Worm (Caenorhabditis elegans) whole organism, L1 larva: ENCODE results near the gene srt-42.

Experiments used
- C04F5.9 ChIP-seq: sonication (generic microtip); optimal IDR thresholded peaks from 2 replicates; lab custom pipeline; 2016; ENCODE audit warnings: missing genetic modification characterization, missing compliant biosample characterization
- aly-2 ChIP-seq: fragments of 150-350 bp; optimal IDR thresholded peaks from 2 replicates; lab custom pipeline; 2014; ENCODE audit warnings: missing biosample characterization, missing genetic modification characterization
- ceh-63 ChIP-seq: fragments of 200-800 bp; sonication (Bioruptor generic); optimal IDR thresholded peaks from 2 replicates; lab custom pipeline; 2018; ENCODE audit warnings: mild to moderate bottlenecking, missing genetic modification characterization, missing compliant biosample characterization
- ceh-90 ChIP-seq: sonication (generic microtip); optimal IDR thresholded peaks from 2 replicates; lab custom pipeline; 2016; ENCODE audit warnings: missing genetic modification characterization, missing compliant biosample characterization
- dpl-1 ChIP-seq, 3 experiments: fragments of 150-350 bp in 2 of 3; sonication (generic microtip) in 1 of 3; optimal IDR thresholded peaks; 2 replicates each; lab custom pipeline; 2014 to 2017; ENCODE audit warnings: missing biosample characterization in 3 of 3, missing genetic modification characterization in 3 of 3, missing genetic modification reagents in 3 of 3
- dsc-1 ChIP-seq: sonication (generic microtip); optimal IDR thresholded peaks from 2 replicates; lab custom pipeline; 2016; ENCODE audit warnings: mild to moderate bottlenecking, missing genetic modification characterization, missing compliant biosample characterization
- efl-1 ChIP-seq, 4 experiments: fragments of 150-350 bp; optimal IDR thresholded peaks in 3 of 4; peaks in 1 of 4; 1 replicate in 1 of 4; 2 replicates in 3 of 4; lab custom pipeline; 2014; ENCODE audit warnings: missing biosample characterization in 2 of 4, missing genetic modification characterization in 2 of 4, missing genetic modification reagents in 2 of 4
- elt-2 ChIP-seq: sonication (generic microtip); optimal IDR thresholded peaks from 2 replicates; lab custom pipeline; 2016; ENCODE audit warnings: missing genetic modification characterization, mild to moderate bottlenecking, inconsistent platforms, missing compliant biosample characterization, missing genetic modification reagents
- ets-5 ChIP-seq: fragments of 200-800 bp; sonication (Bioruptor generic); IDR thresholded peaks from 2 replicates; pipeline ENCODE4 v1.3.6; 2022; ENCODE audit warnings: missing genetic modification characterization, missing compliant biosample characterization
- fkh-10 ChIP-seq: sonication (generic microtip); optimal IDR thresholded peaks from 2 replicates; lab custom pipeline; 2017; ENCODE audit warnings: missing biosample characterization, missing genetic modification reagents, missing genetic modification characterization
- fkh-4 ChIP-seq: sonication (generic microtip); optimal IDR thresholded peaks from 2 replicates; lab custom pipeline; 2016; ENCODE audit warnings: missing compliant biosample characterization, missing genetic modification characterization, borderline replicate concordance
- fos-1 ChIP-seq: fragments of 150-350 bp; optimal IDR thresholded peaks from 2 replicates; lab custom pipeline; 2014; ENCODE audit warnings: missing biosample characterization, missing genetic modification characterization
- hlh-17 ChIP-seq: fragments of 200-800 bp; sonication (Bioruptor generic); optimal IDR thresholded peaks from 2 replicates; lab custom pipeline; 2018; ENCODE audit warnings: missing genetic modification characterization, mild to moderate bottlenecking, missing compliant biosample characterization, moderate library complexity, borderline replicate concordance
- hlh-4 ChIP-seq: sonication (generic microtip); optimal IDR thresholded peaks from 2 replicates; lab custom pipeline; 2016; ENCODE audit warnings: mild to moderate bottlenecking, missing genetic modification characterization, missing compliant biosample characterization
- lin-13 ChIP-seq: fragments of 150-350 bp; optimal IDR thresholded peaks from 2 replicates; lab custom pipeline; 2014; ENCODE audit warnings: missing biosample characterization, missing genetic modification reagents, missing genetic modification characterization
- lin-35 ChIP-seq, 2 experiments: fragments of 150-350 bp; optimal IDR thresholded peaks; 2 replicates each; lab custom pipeline; 2014; ENCODE audit warnings: missing biosample characterization in 2 of 2, missing genetic modification characterization in 2 of 2, missing genetic modification reagents in 2 of 2
- lir-3 ChIP-seq: sonication (generic microtip); optimal IDR thresholded peaks from 2 replicates; lab custom pipeline; 2016; ENCODE audit warnings: mild to moderate bottlenecking, missing genetic modification characterization, moderate library complexity, missing compliant biosample characterization; ENCODE audit not compliant: poor library complexity
- lsy-2 ChIP-seq, 2 experiments: fragments of 150-350 bp; optimal IDR thresholded peaks; 2 replicates each; lab custom pipeline; 2014; ENCODE audit warnings: missing biosample characterization in 2 of 2, missing genetic modification characterization in 2 of 2
- mef-2 ChIP-seq: fragments of 150-350 bp; optimal IDR thresholded peaks from 2 replicates; lab custom pipeline; 2014; ENCODE audit warnings: missing biosample characterization, missing genetic modification characterization
- mep-1 ChIP-seq: fragments of 150-350 bp; optimal IDR thresholded peaks from 2 replicates; lab custom pipeline; 2014; ENCODE audit warnings: missing biosample characterization, missing genetic modification characterization
- nhr-19 ChIP-seq: fragments of 200-800 bp; sonication (Bioruptor generic); conservative IDR thresholded peaks from 2 replicates; pipeline ENCODE4 v1.3.6; 2022; ENCODE audit warnings: missing genetic modification characterization, missing compliant biosample characterization
- nhr-20 ChIP-seq: sonication (generic microtip); optimal IDR thresholded peaks from 2 replicates; lab custom pipeline; 2016; ENCODE audit warnings: mild to moderate bottlenecking, missing genetic modification characterization, missing compliant biosample characterization
- nhr-237 ChIP-seq: fragments of 150-350 bp; optimal IDR thresholded peaks from 2 replicates; lab custom pipeline; 2014; ENCODE audit warnings: missing biosample characterization, missing genetic modification characterization
- nhr-47 ChIP-seq: sonication (generic microtip); optimal IDR thresholded peaks from 2 replicates; lab custom pipeline; 2016; ENCODE audit warnings: mild to moderate bottlenecking, missing genetic modification characterization, moderate library complexity, missing compliant biosample characterization
- nhr-77 ChIP-seq: fragments of 150-350 bp; optimal IDR thresholded peaks from 2 replicates; lab custom pipeline; 2014; ENCODE audit warnings: missing biosample characterization, missing genetic modification characterization
- nhr-85 ChIP-seq: sonication (generic microtip); peaks from one replicate; lab custom pipeline; 2016; ENCODE audit warnings: missing genetic modification characterization, inconsistent platforms, missing compliant biosample characterization
- skn-1 ChIP-seq: fragments of 150-350 bp; optimal IDR thresholded peaks from 2 replicates; lab custom pipeline; 2014; ENCODE audit warnings: missing biosample characterization, missing genetic modification characterization
- snu-23 ChIP-seq: sonication (generic microtip); optimal IDR thresholded peaks from 2 replicates; lab custom pipeline; 2016; ENCODE audit warnings: missing genetic modification characterization, missing compliant biosample characterization
- sup-37 ChIP-seq: fragments of 200-800 bp; sonication (Bioruptor generic); optimal IDR thresholded peaks from 2 replicates; lab custom pipeline; 2018; ENCODE audit warnings: mild to moderate bottlenecking, missing genetic modification characterization, missing compliant biosample characterization
- tlp-1 ChIP-seq: fragments of 150-350 bp; optimal IDR thresholded peaks from 2 replicates; lab custom pipeline; 2014; ENCODE audit warnings: missing biosample characterization, missing genetic modification characterization
- unc-130 ChIP-seq: fragments of 150-350 bp; optimal IDR thresholded peaks from 2 replicates; lab custom pipeline; 2017; ENCODE audit warnings: missing biosample characterization, missing genetic modification characterization, inconsistent platforms
- unc-62 ChIP-seq: fragments of 150-350 bp; optimal IDR thresholded peaks from 2 replicates; lab custom pipeline; 2014; ENCODE audit warnings: missing biosample characterization, missing genetic modification reagents, missing genetic modification characterization
- unc-86 ChIP-seq: sonication (generic microtip); optimal IDR thresholded peaks from 2 replicates; lab custom pipeline; 2016; ENCODE audit warnings: missing genetic modification characterization, missing compliant biosample characterization
- unc-98 ChIP-seq: fragments of 200-800 bp; sonication (Bioruptor generic); IDR thresholded peaks from 2 replicates; pipeline ENCODE4 v1.3.6; 2022; ENCODE audit warnings: missing genetic modification characterization, missing compliant biosample characterization
- xbp-1 ChIP-seq: sonication (generic microtip); optimal IDR thresholded peaks from 2 replicates; lab custom pipeline; 2016; ENCODE audit warnings: missing genetic modification characterization, missing compliant biosample characterization
- ztf-11 ChIP-seq, 2 experiments: sonication (generic microtip); optimal IDR thresholded peaks; 2 replicates each; lab custom pipeline; 2016 to 2017; ENCODE audit warnings: missing genetic modification characterization in 2 of 2, missing biosample characterization in 1 of 2, missing compliant biosample characterization in 1 of 2

The srt-42 gene

ce11 chrV:1821287-1821686 is 14.0 kb downstream of the srt-42 start, which contains the start of the genes gly-7 and mrpl-39 (continued):
- TF ChIP-seq C04F5.9 (tag; lab: Kevin White, UChicago) (no peak), ceh-90 (tag; lab: Kevin White, UChicago) (no peak), lin-35 (GFP tag; optimal IDR thresholded peaks at IDR 0.05; lab: Kevin White, UChicago) (peak; percentile 15 to 52), hlh-4 (tag; lab: Kevin White, UChicago) (no peak), dsc-1 (peak; percentile 21), lsy-2 (tag; optimal IDR thresholded peaks at IDR 0.05; lab: Kevin White, UChicago) (peak in 1 of 2 experiments; percentile 27), ets-5 (GFP tag; lab: Robert Waterston, UW) (no peak), unc-130 (tag; lab: Kevin White, UChicago) (peak; percentile 20), fkh-10 (no peak), efl-1 (optimal IDR thresholded peaks at IDR 0.05; lab: Kevin White, UChicago) (peak; percentile 21 to 52), efl-1 (GFP tag; optimal IDR thresholded peaks at IDR 0.05 in 1 of 2; lab: Kevin White, UChicago) (peak; percentile 45 to 93), mef-2 (tag; lab: Kevin White, UChicago) (no peak), lin-13 (GFP tag; lab: Kevin White, UChicago) (no peak), snu-23 (peak; percentile 48), nhr-47 (peak; percentile 33), fkh-4 (tag; lab: Kevin White, UChicago) (no peak), ztf-11 (tag; optimal IDR thresholded peaks at IDR 0.05; lab: Kevin White, UChicago) (no peak), lir-3 (tag; lab: Kevin White, UChicago) (no peak), sup-37 (GFP tag; lab: Kevin White, UChicago) (no peak), mep-1 (no peak), nhr-237 (tag; lab: Kevin White, UChicago) (no peak), ceh-63 (GFP tag; lab: Kevin White, UChicago) (no peak), nhr-19 (GFP tag; lab: Robert Waterston, UW) (no peak; the same call in 1 of the 2 replicates), skn-1 (tag; lab: Kevin White, UChicago) (peak; percentile 34), aly-2 (tag; lab: Kevin White, UChicago) (no peak)

DNA sequence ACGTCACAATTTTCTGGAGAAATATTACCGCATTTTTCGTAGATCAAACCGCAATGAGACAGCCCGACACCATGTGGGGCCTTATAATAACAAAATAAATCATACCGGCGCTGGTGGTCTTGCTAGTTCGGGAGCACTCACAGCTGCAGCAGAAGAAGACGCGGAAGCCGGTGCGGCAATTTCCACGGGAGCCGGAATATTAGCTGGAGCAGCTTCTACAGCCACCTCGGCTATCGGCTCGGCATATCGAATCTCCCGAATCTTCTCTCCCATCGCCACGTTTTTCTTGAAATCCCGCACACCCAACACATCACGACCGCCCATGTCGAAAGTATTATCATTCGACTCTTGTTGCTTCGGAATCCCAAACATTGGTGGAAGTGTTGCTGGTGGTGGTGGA is 17.3 kb downstream of the srt-42 start:
- no peak for TF ChIP-seq nhr-77 (tag; lab: Kevin White, UChicago)
- TF ChIP-seq, all 84 proteins: peak for 0

DNA sequence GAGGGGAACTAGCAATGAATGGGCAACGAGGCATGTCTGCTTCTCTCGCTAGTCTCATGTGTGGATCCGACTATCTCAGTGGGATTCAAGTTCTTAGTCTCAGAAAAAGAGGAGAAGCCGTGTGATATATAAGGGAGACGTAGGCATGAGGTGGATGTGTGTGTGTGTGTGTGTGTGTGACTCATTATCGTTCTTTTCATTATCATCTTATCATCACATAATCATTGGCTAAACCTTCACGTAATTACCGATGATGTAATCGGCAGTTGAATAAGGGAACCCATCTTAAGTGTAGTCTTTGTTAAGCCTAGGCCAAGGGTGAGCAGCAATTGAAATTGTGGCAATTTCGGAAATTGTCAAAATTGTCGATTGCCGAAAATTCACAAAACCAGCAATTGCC is 22.7 kb downstream of the srt-42 start, which contains the start of gene Y32G9B.1:
Y32G9B.1 (minus strand) TSS at position 101 of the 400 bp plus-strand sequence.
- TF ChIP-seq nhr-85 (tag; lab: Kevin White, UChicago) (peak; percentile 30), fos-1 (no peak), dsc-1 (peak; percentile 14)
- TF ChIP-seq, all 84 proteins: peak for 2

- no peak for TF ChIP-seq dpl-1 (GFP tag; optimal IDR thresholded peaks at IDR 0.05; lab: Kevin White, UChicago)
- TF ChIP-seq hlh-4 (tag; lab: Kevin White, UChicago) = no peak
- no peak for TF ChIP-seq nhr-19 (GFP tag; lab: Robert Waterston, UW)
- no peak for TF ChIP-seq efl-1 (optimal IDR thresholded peaks at IDR 0.05; lab: Kevin White, UChicago)
- no peak for TF ChIP-seq efl-1 (GFP tag; optimal IDR thresholded peaks at IDR 0.05 in 1 of 2; lab: Kevin White, UChicago)
- no peak for TF ChIP-seq xbp-1
- TF ChIP-seq dsc-1 = no peak
- TF ChIP-seq tlp-1 (tag; lab: Kevin White, UChicago) = no peak
- no peak for TF ChIP-seq unc-86 (tag; lab: Kevin White, UChicago)
- TF ChIP-seq fkh-10 = no peak
- TF ChIP-seq mep-1 = no peak
- no peak for TF ChIP-seq nhr-20 (tag; lab: Kevin White, UChicago)
- TF ChIP-seq sup-37 (GFP tag; lab: Kevin White, UChicago) = no peak
Observed at ce11 chrV:1841744-1842143, 34.5 kb downstream of the srt-42 start, which contains the start of gene T10B5.8. Gene T10B5.8 (plus strand): TSS chrV:1842044.

DNA sequence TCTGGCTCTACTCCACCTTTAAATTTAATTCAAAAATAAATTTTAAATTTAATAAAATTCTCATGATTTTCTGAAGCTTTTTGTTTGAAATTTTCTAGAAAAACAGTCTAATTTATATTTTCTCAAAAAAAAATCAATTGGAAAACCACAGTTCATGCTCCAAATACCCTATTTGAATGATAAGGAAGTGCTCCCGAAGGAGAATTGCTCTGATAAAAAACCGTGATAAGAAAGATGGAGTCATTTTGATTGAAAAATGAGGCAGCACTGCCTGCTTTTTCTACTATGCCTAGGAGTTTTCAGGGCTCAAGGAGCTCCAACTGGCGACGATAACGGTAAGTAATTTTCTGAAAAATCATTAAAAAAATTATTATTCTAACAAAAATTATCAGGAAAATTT is 38.7 kb downstream of the srt-42 start, which contains the start of gene T10B5.7:
T10B5.7 (plus strand) TSS at position 225 of the 400 bp plus-strand sequence.
- TF ChIP-seq hlh-17 (GFP tag; lab: Kevin White, UChicago) (no peak), unc-98 (GFP tag; lab: Robert Waterston, UW) (no peak), elt-2 (peak; percentile 42), aly-2 (tag; lab: Kevin White, UChicago) (no peak), unc-62 (no peak)
